Fruit fly (Drosophila melanogaster): ENCODE results near the gene CG8379.

DNA sequence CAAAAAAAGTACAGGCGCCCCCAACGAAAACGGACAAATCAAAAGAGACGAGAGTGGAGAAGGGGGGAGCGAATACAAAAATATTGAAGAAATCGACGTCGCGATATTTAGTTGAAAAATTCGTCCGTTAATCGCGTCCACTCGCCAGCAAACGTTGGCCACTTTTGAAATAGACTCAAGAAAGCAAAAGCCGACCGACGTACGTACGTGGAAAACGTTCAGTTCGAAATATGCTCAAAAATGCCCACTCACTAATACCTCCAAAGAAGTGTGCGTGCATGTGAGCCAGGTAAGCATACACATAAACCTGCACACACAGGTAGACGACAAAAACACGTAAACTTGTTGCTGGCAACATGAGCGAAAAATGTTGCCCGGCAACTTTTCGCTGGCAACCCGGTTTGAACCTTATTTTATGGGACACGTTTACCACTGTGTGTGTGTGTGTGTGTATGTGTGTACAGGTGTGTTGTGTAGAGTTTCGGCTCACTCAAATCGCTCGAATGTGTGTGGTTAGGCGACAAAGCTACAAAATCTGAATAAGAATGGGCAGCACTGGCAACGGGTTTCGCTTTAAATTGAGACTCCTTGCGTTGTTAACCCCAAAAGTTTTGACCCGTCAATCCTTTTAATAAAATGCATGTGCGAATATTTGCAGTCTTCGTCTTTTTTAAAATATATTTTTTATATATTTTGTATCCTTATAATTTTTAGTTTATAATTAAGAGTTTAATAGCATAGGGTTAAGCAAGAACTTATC is 33.5 kb downstream of the CG8379 start:
- TF ChIP-seq usp (GFP tag; optimal IDR thresholded peaks at IDR 0.05) (no peak), pan (optimal IDR thresholded peaks at IDR 0.05) (no peak), psq (optimal IDR thresholded peaks at IDR 0.05) (no peak), Dll (optimal IDR thresholded peaks at IDR 0.05) (no peak), CG8478 (optimal IDR thresholded peaks at IDR 0.05) (no peak), EcR (GFP tag; optimal IDR thresholded peaks at IDR 0.05) (no peak)

All from whole organism.